Fruit fly (Drosophila melanogaster): Measurements from ENCODE around the gene Mulk.
A peak's percentile ranks its signal among the peaks of the same experiment; 100 is the strongest.

Gene Mulk

DNA sequence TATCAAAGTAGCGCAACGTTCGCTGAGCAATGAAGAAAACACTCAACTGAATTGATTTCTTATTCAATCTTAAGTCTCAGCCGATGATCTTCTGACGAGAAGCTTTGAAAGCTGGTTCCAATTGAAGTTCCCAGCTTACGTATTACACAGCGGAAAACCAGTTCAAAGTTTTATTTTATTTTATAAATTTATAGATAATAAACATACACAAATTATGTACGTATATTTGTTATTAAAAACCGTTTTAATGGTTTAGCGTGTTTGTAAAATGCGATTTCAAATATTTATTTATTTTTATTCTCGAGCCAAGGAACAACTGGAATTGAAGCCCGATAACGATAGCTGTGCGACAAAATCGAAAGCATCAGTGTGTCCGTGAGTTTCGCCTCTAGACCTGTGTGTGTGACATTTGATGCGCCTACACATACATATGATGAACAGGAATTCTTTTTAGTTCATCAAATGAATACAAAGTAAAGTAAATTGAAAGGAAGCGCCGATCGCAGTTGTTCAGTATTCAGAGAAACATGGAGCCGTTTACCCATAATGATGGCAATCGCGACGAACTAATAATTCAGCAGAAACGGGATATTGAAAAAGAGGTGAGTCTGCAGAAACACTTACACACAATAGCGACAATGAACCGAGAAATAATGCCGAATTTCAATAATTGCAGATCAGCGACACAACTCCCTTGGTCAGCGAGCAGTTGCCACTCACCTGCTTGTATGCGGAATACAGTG is 36.8 kb downstream of the Mulk start, which contains the start of the genes CG5390 and CG4968 (continued):
- TF ChIP-seq crol (GFP tag; IDR thresholded peaks at IDR 0.05): no peak
- TF ChIP-seq CG4617 (GFP tag; optimal IDR thresholded peaks at IDR 0.05; ENCODE audit: borderline replicate concordance): peak; percentile 72
- no peak for TF ChIP-seq inv (GFP tag; IDR thresholded peaks at IDR 0.05; ENCODE audit: partially characterized antibody)
- peak; percentile 79 for TF ChIP-seq CG9932 (GFP tag; IDR thresholded peaks at IDR 0.05)
- peak; percentile 3 for TF ChIP-seq ems (GFP tag; optimal IDR thresholded peaks at IDR 0.05)
- 0 out of 2 replicates have a peak, but pooled peaks have one; percentile 34 for TF ChIP-seq seq (GFP tag; IDR thresholded peaks at IDR 0.05)
- TF ChIP-seq CG4404 (GFP tag; IDR thresholded peaks at IDR 0.05): no peak
- no peak for TF ChIP-seq org-1 (GFP tag; optimal IDR thresholded peaks at IDR 0.05)
- peak; percentile 30; the same call in 1 of the 3 replicates for TF ChIP-seq CG14050 (GFP tag; IDR thresholded peaks at IDR 0.05)
- peak; percentile 87 for TF ChIP-seq CG15601 (tag; optimal IDR thresholded peaks at IDR 0.05)
- no peak for TF ChIP-seq CG12071 (GFP tag; optimal IDR thresholded peaks at IDR 0.05)
- peak; percentile 17; the same call in 1 of the 2 replicates for TF ChIP-seq CG1024 (GFP tag; IDR thresholded peaks at IDR 0.05)
- no peak for TF ChIP-seq slp2 (GFP tag; optimal IDR thresholded peaks at IDR 0.05)
- peak; percentile 12 for TF ChIP-seq CTCF (GFP tag; optimal IDR thresholded peaks at IDR 0.05)
- no peak for TF ChIP-seq bowl (GFP tag; IDR thresholded peaks at IDR 0.05)
- no peak for TF ChIP-seq Jarid2 (GFP tag; optimal IDR thresholded peaks at IDR 0.05)
- TF ChIP-seq Xbp1 (GFP tag; optimal IDR thresholded peaks at IDR 0.05): peak; percentile 67
- TF ChIP-seq chif (GFP tag; optimal IDR thresholded peaks at IDR 0.05): no peak
- TF ChIP-seq odd (GFP tag; optimal IDR thresholded peaks at IDR 0.05): peak; percentile 56
- peak; percentile 89 for TF ChIP-seq Ets65A (GFP tag)
- peak; percentile 53 for TF ChIP-seq ind (GFP tag; optimal IDR thresholded peaks at IDR 0.05)
- TF ChIP-seq CG9609 (GFP tag; optimal IDR thresholded peaks at IDR 0.05): no peak
- peak; percentile 10 for TF ChIP-seq disco-r (GFP tag; optimal IDR thresholded peaks at IDR 0.05)
- TF ChIP-seq D19B (GFP tag; optimal IDR thresholded peaks at IDR 0.05): peak; percentile 50
- TF ChIP-seq CHES-1-like (GFP tag; optimal IDR thresholded peaks at IDR 0.05): no peak
- peak; percentile 72 for TF ChIP-seq CG10366 (GFP tag; IDR thresholded peaks at IDR 0.05)
- peak; percentile 8 for TF ChIP-seq Dad (GFP tag; optimal IDR thresholded peaks at IDR 0.05)
- no peak for TF ChIP-seq CG17186 (GFP tag; optimal IDR thresholded peaks at IDR 0.05)
- TF ChIP-seq bcd (GFP tag; optimal IDR thresholded peaks at IDR 0.05): no peak
- peak; percentile 63; the same call in 1 of the 3 replicates for TF ChIP-seq z (GFP tag; IDR thresholded peaks at IDR 0.05)
- TF ChIP-seq pho (GFP tag; optimal IDR thresholded peaks at IDR 0.05): peak; percentile 41
- no peak for TF ChIP-seq dan (GFP tag; IDR thresholded peaks at IDR 0.05)
- TF ChIP-seq ash1 (GFP tag; optimal IDR thresholded peaks at IDR 0.05): no peak
- no peak for TF ChIP-seq shn (GFP tag; optimal IDR thresholded peaks at IDR 0.05)
- TF ChIP-seq MTF-1 (GFP tag; optimal IDR thresholded peaks at IDR 0.05; ENCODE audit: borderline replicate concordance): no peak
- TF ChIP-seq CG6175 (GFP tag; IDR thresholded peaks at IDR 0.05): no peak
- peak; percentile 24 for TF ChIP-seq Side (GFP tag; optimal IDR thresholded peaks at IDR 0.05)
- TF ChIP-seq Dip3 (GFP tag; optimal IDR thresholded peaks at IDR 0.05): peak; percentile 2
- peak; percentile 78 for TF ChIP-seq CG2712 (tag; optimal IDR thresholded peaks at IDR 0.05)
- no peak for TF ChIP-seq CG1832 (GFP tag; optimal IDR thresholded peaks at IDR 0.05)
- no peak for TF ChIP-seq cwo (GFP tag; optimal IDR thresholded peaks at IDR 0.05)
- TF ChIP-seq Camta (GFP tag; optimal IDR thresholded peaks at IDR 0.05): no peak
- TF ChIP-seq nerfin-2 (GFP tag; IDR thresholded peaks at IDR 0.05; ENCODE audit: partially characterized antibody): no peak
- TF ChIP-seq CG7786 (GFP tag; optimal IDR thresholded peaks at IDR 0.05): no peak
- no peak for TF ChIP-seq kni (GFP tag; optimal IDR thresholded peaks at IDR 0.05)
- peak; percentile 85 for TF ChIP-seq YL-1 (GFP tag; optimal IDR thresholded peaks at IDR 0.05)
- no peak for TF ChIP-seq NC2α (GFP tag; optimal IDR thresholded peaks at IDR 0.05)
- peak; percentile 2 for TF ChIP-seq mam (GFP tag; optimal IDR thresholded peaks at IDR 0.05)
- no peak; the same call in 2 of the 3 replicates for TF ChIP-seq Mrtf (GFP tag; IDR thresholded peaks at IDR 0.05)
- no peak for TF ChIP-seq gsb (GFP tag; IDR thresholded peaks at IDR 0.05)
- no peak for TF ChIP-seq CG3065 (GFP tag; optimal IDR thresholded peaks at IDR 0.05)

All from whole organism, embryonic.